Fruit fly (Drosophila melanogaster) whole organism, adult: ENCODE data around the gene Gr36a.

Source experiments
- CG11617 ChIP-seq: fragments of 200-800 bp; sonication (Bioruptor generic); optimal IDR thresholded peaks from 2 replicates; lab custom pipeline; 2017; ENCODE audit warnings: mild to moderate bottlenecking, missing biosample characterization, missing genetic modification reagents, missing genetic modification characterization
- CG12768 ChIP-seq: fragments of 200-800 bp; sonication (Bioruptor generic); optimal IDR thresholded peaks from 2 replicates; lab custom pipeline; 2017; ENCODE audit warnings: missing biosample characterization, missing genetic modification characterization, mild to moderate bottlenecking, moderate library complexity, missing genetic modification reagents
- CG1620 ChIP-seq: fragments of 200-800 bp; sonication (Bioruptor generic); optimal IDR thresholded peaks from 2 replicates; lab custom pipeline; 2016; ENCODE audit warnings: missing biosample characterization, missing genetic modification characterization
- CG7101 ChIP-seq: fragments of 200-800 bp; sonication (Bioruptor generic); optimal IDR thresholded peaks from 2 replicates; lab custom pipeline; 2018; ENCODE audit warnings: missing biosample characterization, mild to moderate bottlenecking, missing genetic modification characterization, moderate library complexity
- Clk ChIP-seq: fragments of 200-800 bp; sonication (Bioruptor generic); optimal IDR thresholded peaks from 2 replicates; lab custom pipeline; 2017; ENCODE audit warnings: missing biosample characterization, missing genetic modification characterization
- Hr96 ChIP-seq: fragments of 200-800 bp; sonication (Bioruptor generic); optimal IDR thresholded peaks from 2 replicates; lab custom pipeline; 2016; ENCODE audit warnings: missing biosample characterization, missing genetic modification characterization
- bab1 ChIP-seq: fragments of 200-800 bp; sonication (Bioruptor generic); optimal IDR thresholded peaks from 3 replicates; lab custom pipeline; 2019; ENCODE audit warnings: missing biosample characterization, mild to moderate bottlenecking, missing genetic modification characterization, moderate library complexity
- cic ChIP-seq: fragments of 200-800 bp; sonication (Bioruptor generic); optimal IDR thresholded peaks from 2 replicates; lab custom pipeline; 2017; ENCODE audit warnings: missing biosample characterization, mild to moderate bottlenecking, missing genetic modification characterization, moderate library complexity
- kay ChIP-seq: fragments of 200-800 bp; sonication (Bioruptor generic); peaks from one replicate; lab custom pipeline; 2016; ENCODE audit warnings: missing biosample characterization, missing genetic modification characterization, borderline replicate concordance
- ovo ChIP-seq: fragments of 200-800 bp; sonication (Bioruptor generic); optimal IDR thresholded peaks from 2 replicates; lab custom pipeline; 2016; ENCODE audit warnings: missing biosample characterization, missing genetic modification characterization
- toe ChIP-seq: fragments of 200-800 bp; sonication (Bioruptor generic); optimal IDR thresholded peaks from 2 replicates; lab custom pipeline; 2016; ENCODE audit warnings: missing biosample characterization, missing genetic modification characterization

DNA sequence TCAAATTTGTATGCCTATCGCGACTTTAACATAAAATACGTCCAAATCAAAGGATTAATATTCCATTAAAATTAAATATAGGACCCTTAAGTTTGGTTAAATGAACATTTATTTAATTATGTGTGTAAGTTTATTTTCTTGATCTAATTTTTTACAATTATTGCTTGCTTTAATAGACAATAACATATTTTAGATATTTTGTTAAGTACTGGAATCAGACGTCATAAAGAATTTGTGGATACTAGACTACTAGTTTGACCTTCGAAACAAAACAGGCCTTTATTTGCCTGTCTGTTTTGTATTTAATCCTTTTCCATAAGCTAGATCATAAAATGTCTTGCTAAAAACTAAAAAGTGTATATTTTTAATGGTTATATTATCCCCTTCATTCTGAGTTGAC lies 3.2 kb upstream of the Gr36a start, which contains the start of gene CG34169:
- no peak for TF ChIP-seq CG12768
- no peak for TF ChIP-seq toe (GFP tag; lab: Kevin White, UChicago)
- TF ChIP-seq Clk (GFP tag; lab: Kevin White, UChicago) = no peak
- TF ChIP-seq Hr96 (GFP tag; lab: Kevin White, UChicago) = no peak
- no peak for TF ChIP-seq CG1620 (GFP tag; lab: Kevin White, UChicago)
- TF ChIP-seq CG7101 = no peak
- TF ChIP-seq kay (GFP tag; lab: Kevin White, UChicago) = no peak
- no peak for TF ChIP-seq bab1 (GFP tag; lab: Kevin White, UChicago)
- no peak for TF ChIP-seq cic (GFP tag; lab: Kevin White, UChicago)
- no peak for TF ChIP-seq ovo (GFP tag; lab: Kevin White, UChicago)
- no peak for TF ChIP-seq CG11617 (GFP tag; lab: Kevin White, UChicago)
